Fruit fly (Drosophila melanogaster): ENCODE data around the gene CG15628.

- TF ChIP-seq lz (GFP tag; optimal IDR thresholded peaks at IDR 0.05) (no peak), CG7368 (GFP tag; optimal IDR thresholded peaks at IDR 0.05) (no peak), CG6854 (GFP tag; optimal IDR thresholded peaks at IDR 0.05) (no peak), esn (GFP tag; optimal IDR thresholded peaks at IDR 0.05) (no peak), fd59A (GFP tag; optimal IDR thresholded peaks at IDR 0.05) (no peak)
Observed at dm6 chr2L:4823797-4824196, 2.2 kb downstream of the CG15628 start.
